Fruit fly (Drosophila melanogaster) whole organism, embryonic: Measurements from ENCODE around the gene Spps.

ENCODE experiments used
- BEAF-32 ChIP-seq: fragments of 200-800 bp; sonication (Bioruptor generic); optimal IDR thresholded peaks from 3 replicates; lab custom pipeline; 2017; ENCODE audit warnings: missing biosample characterization, missing genetic modification characterization, mild to moderate bottlenecking, moderate library complexity, missing genetic modification reagents
- CG11093 ChIP-seq: fragments of 200-800 bp; sonication (Bioruptor generic); IDR thresholded peaks from 3 replicates; pipeline ENCODE4 v1.3.6; 2022; ENCODE audit warnings: missing biosample characterization, missing genetic modification characterization
- CG11696 ChIP-seq: fragments of 200-800 bp; sonication (Bioruptor generic); IDR thresholded peaks from 2 replicates; pipeline ENCODE4 v1.3.6; 2022; ENCODE audit warnings: missing biosample characterization, missing genetic modification characterization
- CG14710 ChIP-seq: fragments of 200-800 bp; sonication (Bioruptor generic); optimal IDR thresholded peaks from 3 replicates; lab custom pipeline; 2019; ENCODE audit warnings: missing biosample characterization, mild to moderate bottlenecking, missing genetic modification characterization, moderate library complexity
- CG15269 ChIP-seq: fragments of 200-800 bp; sonication (Bioruptor generic); optimal IDR thresholded peaks from 2 replicates; lab custom pipeline; 2018; ENCODE audit warnings: missing biosample characterization, mild to moderate bottlenecking, missing genetic modification characterization, moderate library complexity
- CG15514 ChIP-seq: fragments of 200-800 bp; sonication (Bioruptor generic); optimal IDR thresholded peaks from 3 replicates; lab custom pipeline; 2017; ENCODE audit warnings: missing biosample characterization, missing genetic modification characterization, mild to moderate bottlenecking, moderate library complexity, missing genetic modification reagents
- CG17385 ChIP-seq: fragments of 200-800 bp; sonication (Bioruptor generic); optimal IDR thresholded peaks from 3 replicates; lab custom pipeline; 2018; ENCODE audit warnings: missing biosample characterization, mild to moderate bottlenecking, missing genetic modification characterization
- CG18619 ChIP-seq: fragments of 200-800 bp; sonication (Bioruptor generic); optimal IDR thresholded peaks from 3 replicates; lab custom pipeline; 2017; ENCODE audit warnings: missing biosample characterization, mild to moderate bottlenecking, missing genetic modification characterization
- CG3163 ChIP-seq: fragments of 200-800 bp; sonication (Bioruptor generic); optimal IDR thresholded peaks from 3 replicates; lab custom pipeline; 2016; ENCODE audit warnings: missing biosample characterization, missing genetic modification characterization
- CG32532 ChIP-seq: fragments of 200-800 bp; sonication (Bioruptor generic); IDR thresholded peaks from 2 replicates; pipeline ENCODE4 v1.3.6; 2022; ENCODE audit warnings: missing biosample characterization, missing genetic modification characterization
- CG4424 ChIP-seq: fragments of 200-800 bp; sonication (Bioruptor generic); optimal IDR thresholded peaks from 3 replicates; lab custom pipeline; 2016; ENCODE audit warnings: missing biosample characterization, missing genetic modification characterization
- CG7357 ChIP-seq: fragments of 200-800 bp; sonication (Bioruptor generic); IDR thresholded peaks from 3 replicates; pipeline ENCODE4 v1.3.6; 2022; ENCODE audit warnings: missing biosample characterization, missing genetic modification characterization
- CG8359 ChIP-seq: fragments of 200-800 bp; sonication (Bioruptor generic); optimal IDR thresholded peaks from 2 replicates; lab custom pipeline; 2017; ENCODE audit warnings: missing biosample characterization, mild to moderate bottlenecking, missing genetic modification characterization, borderline replicate concordance
- CHES-1-like ChIP-seq: fragments of 200-800 bp; sonication (Bioruptor generic); optimal IDR thresholded peaks from 2 replicates; lab custom pipeline; 2016; ENCODE audit warnings: missing biosample characterization, missing genetic modification characterization
- CkIIα-i1 ChIP-seq: fragments of 200-800 bp; sonication (Bioruptor generic); IDR thresholded peaks from 2 replicates; pipeline ENCODE4 v1.3.6; 2022; ENCODE audit warnings: missing biosample characterization, missing genetic modification characterization
- Deaf1 ChIP-seq: fragments of 200-800 bp; optimal IDR thresholded peaks from 3 replicates; lab custom pipeline; 2019; ENCODE audit warnings: missing biosample characterization, mild to moderate bottlenecking, missing genetic modification characterization, moderate library complexity
- Eip74EF ChIP-seq, 2 experiments: fragments of 200-800 bp in 1 of 2; fragments of >200 bp in 1 of 2; sonication (Bioruptor generic) in 1 of 2; optimal IDR thresholded peaks; 2 replicates each; lab custom pipeline; 2017 to 2019; ENCODE audit warnings: missing biosample characterization in 2 of 2, missing genetic modification characterization in 2 of 2, mild to moderate bottlenecking in 1 of 2, moderate library complexity in 1 of 2
- HmgZ ChIP-seq: fragments of 200-800 bp; sonication (Bioruptor generic); optimal IDR thresholded peaks from 2 replicates; lab custom pipeline; 2018; ENCODE audit warnings: missing biosample characterization, mild to moderate bottlenecking, missing genetic modification characterization
- Hr78 ChIP-seq, 2 experiments: fragments of 200-800 bp in 1 of 2; fragments of >200 bp in 1 of 2; sonication (Bioruptor generic) in 1 of 2; optimal IDR thresholded peaks; 2 replicates each; lab custom pipeline; 2017 to 2019; ENCODE audit warnings: missing biosample characterization in 2 of 2, missing genetic modification characterization in 2 of 2, mild to moderate bottlenecking in 1 of 2, moderate library complexity in 1 of 2
- MTF-1 ChIP-seq: fragments of 200-800 bp; sonication (Bioruptor generic); optimal IDR thresholded peaks from 2 replicates; lab custom pipeline; 2018; ENCODE audit warnings: missing biosample characterization, mild to moderate bottlenecking, missing genetic modification characterization, borderline replicate concordance
- Med ChIP-seq: fragments of 200-800 bp; sonication (Bioruptor generic); peaks from one replicate; lab custom pipeline; 2016; ENCODE audit warnings: missing biosample characterization, missing genetic modification characterization, mild to moderate bottlenecking, inconsistent platforms, moderate library complexity
- Mrtf ChIP-seq: fragments of 200-800 bp; sonication (Bioruptor generic); IDR thresholded peaks from 3 replicates; pipeline ENCODE4 v1.3.6; 2022; ENCODE audit warnings: missing biosample characterization, missing genetic modification characterization
- Side ChIP-seq: fragments of 200-800 bp; sonication (Bioruptor generic); optimal IDR thresholded peaks from 2 replicates; lab custom pipeline; 2016; ENCODE audit warnings: missing biosample characterization, missing genetic modification characterization
- Six4 ChIP-seq: fragments of 200-800 bp; sonication (Bioruptor generic); optimal IDR thresholded peaks from 2 replicates; lab custom pipeline; 2016; ENCODE audit warnings: missing biosample characterization, missing genetic modification characterization
- Xbp1 ChIP-seq: fragments of 200-800 bp; sonication (Bioruptor generic); optimal IDR thresholded peaks from 3 replicates; lab custom pipeline; 2016; ENCODE audit warnings: missing biosample characterization, mild to moderate bottlenecking, missing genetic modification characterization
- bsh ChIP-seq, 2 experiments: fragments of 200-800 bp; sonication (Bioruptor generic); optimal IDR thresholded peaks; 2 replicates each; lab custom pipeline; 2017 to 2018; ENCODE audit warnings: mild to moderate bottlenecking in 2 of 2, missing biosample characterization in 2 of 2, missing genetic modification characterization in 2 of 2, moderate library complexity in 1 of 2
- cas ChIP-seq: fragments of 200-800 bp; sonication (Bioruptor generic); IDR thresholded peaks from 2 replicates; pipeline ENCODE4 v1.3.6; 2022; ENCODE audit warnings: missing biosample characterization, missing genetic modification characterization
- chif ChIP-seq, 2 experiments: fragments of 200-800 bp; sonication (Bioruptor generic); optimal IDR thresholded peaks; 3 replicates each; lab custom pipeline; 2016; ENCODE audit warnings: missing biosample characterization in 2 of 2, missing genetic modification characterization in 2 of 2
- ci ChIP-seq: fragments of 200-800 bp; sonication (Bioruptor generic); IDR thresholded peaks from 3 replicates; pipeline ENCODE4 v1.3.6; 2022; ENCODE audit warnings: missing biosample characterization, missing genetic modification characterization
- grau ChIP-seq: fragments of 200-800 bp; optimal IDR thresholded peaks from 3 replicates; lab custom pipeline; 2019; ENCODE audit warnings: missing biosample characterization, mild to moderate bottlenecking, missing genetic modification characterization, moderate library complexity
- hbn ChIP-seq: fragments of 200-800 bp; sonication (Bioruptor generic); IDR thresholded peaks from 2 replicates; pipeline ENCODE4 v1.3.6; 2022; ENCODE audit warnings: missing biosample characterization, missing genetic modification characterization; ENCODE audit not compliant: partially characterized antibody
- klu ChIP-seq: fragments of 200-800 bp; sonication (Bioruptor generic); IDR thresholded peaks from 2 replicates; pipeline ENCODE4 v1.3.6; 2022; ENCODE audit warnings: missing biosample characterization, missing genetic modification characterization
- lola ChIP-seq, 3 experiments: fragments of >200 bp in 2 of 3; fragments of 200-800 bp in 1 of 3; sonication (Bioruptor generic) in 1 of 3; optimal IDR thresholded peaks; 2 replicates each; lab custom pipeline; 2017 to 2019; ENCODE audit warnings: missing biosample characterization in 3 of 3, missing genetic modification characterization in 3 of 3, mild to moderate bottlenecking in 1 of 3, moderate library complexity in 1 of 3
- luna ChIP-seq: fragments of 200-800 bp; sonication (Bioruptor generic); optimal IDR thresholded peaks from 2 replicates; lab custom pipeline; 2016; ENCODE audit warnings: missing biosample characterization, missing genetic modification characterization
- nom ChIP-seq: fragments of 200-800 bp; sonication (Bioruptor generic); optimal IDR thresholded peaks from 2 replicates; lab custom pipeline; 2017; ENCODE audit warnings: missing biosample characterization, missing genetic modification characterization, mild to moderate bottlenecking, moderate library complexity, missing genetic modification reagents
- odd ChIP-seq: fragments of 200-800 bp; sonication (Bioruptor generic); optimal IDR thresholded peaks from 2 replicates; lab custom pipeline; 2017; ENCODE audit warnings: missing biosample characterization, mild to moderate bottlenecking, missing genetic modification characterization
- onecut ChIP-seq: fragments of 200-800 bp; sonication (Bioruptor generic); IDR thresholded peaks from 2 replicates; pipeline ENCODE4 v1.3.6; 2022; ENCODE audit warnings: missing biosample characterization, missing genetic modification characterization
- sens-2 ChIP-seq: fragments of 200-800 bp; sonication (Bioruptor generic); IDR thresholded peaks from 2 replicates; pipeline ENCODE4 v1.3.6; 2022; ENCODE audit warnings: missing biosample characterization, missing genetic modification characterization
- so ChIP-seq: fragments of 200-800 bp; sonication (Bioruptor generic); IDR thresholded peaks from 3 replicates; pipeline ENCODE4 v1.3.6; 2022; ENCODE audit warnings: missing biosample characterization, missing genetic modification characterization

Gene Spps

dm6 chr3R:24218565-24218964 is 8.2 kb downstream of the Spps start, which contains the start of gene CG17786 (continued):
- TF ChIP-seq hbn (0 out of 2 replicates have a peak, but pooled peaks have one; percentile 29), CG7357 (GFP tag; lab: Robert Waterston, UW) (no peak), CHES-1-like (GFP tag; lab: Kevin White, UChicago) (no peak), onecut (GFP tag; lab: Robert Waterston, UW) (0 out of 2 replicates have a peak, but pooled peaks have one; percentile 19), MTF-1 (no peak), Hr78 (GFP tag; optimal IDR thresholded peaks at IDR 0.05; lab: Kevin White, UChicago) (no peak), CG32532 (GFP tag; lab: Robert Waterston, UW) (0 out of 2 replicates have a peak, but pooled peaks have one; percentile 18), CkIIα-i1 (GFP tag; lab: Robert Waterston, UW) (no peak), CG8359 (GFP tag; lab: Kevin White, UChicago) (no peak), BEAF-32 (GFP tag; lab: Kevin White, UChicago) (no peak), odd (GFP tag; lab: Kevin White, UChicago) (peak; percentile 33), Six4 (GFP tag; lab: Kevin White, UChicago) (no peak), cas (GFP tag; lab: Robert Waterston, UW) (no peak), CG15514 (GFP tag; lab: Kevin White, UChicago) (peak; percentile 30), luna (GFP tag; lab: Kevin White, UChicago) (no peak), CG17385 (GFP tag; lab: Kevin White, UChicago) (peak; percentile 17), CG4424 (GFP tag; lab: Kevin White, UChicago) (no peak), CG11093 (GFP tag; lab: Robert Waterston, UW) (no peak), chif (GFP tag; optimal IDR thresholded peaks at IDR 0.05; lab: Kevin White, UChicago) (no peak), Mrtf (GFP tag; lab: Robert Waterston, UW) (no peak), Side (GFP tag; lab: Kevin White, UChicago) (no peak), bsh (GFP tag; optimal IDR thresholded peaks at IDR 0.05; lab: Kevin White, UChicago) (peak in 1 of 2 experiments; percentile 20), Eip74EF (GFP tag; optimal IDR thresholded peaks at IDR 0.05; lab: Kevin White, UChicago) (peak in 1 of 2 experiments; percentile 27), lola (GFP tag; optimal IDR thresholded peaks at IDR 0.05; lab: Kevin White, UChicago) (no peak), klu (GFP tag; lab: Robert Waterston, UW) (no peak), CG18619 (GFP tag; lab: Kevin White, UChicago) (no peak), sens-2 (GFP tag; lab: Robert Waterston, UW) (no peak), grau (tag; lab: Kevin White, UChicago) (no peak), HmgZ (tag; lab: Kevin White, UChicago) (no peak), Med (GFP tag; lab: Kevin White, UChicago) (peak; percentile 83), CG14710 (tag; lab: Kevin White, UChicago) (no peak), nom (GFP tag; lab: Kevin White, UChicago) (peak; percentile 69), CG11696 (GFP tag; lab: Robert Waterston, UW) (no peak), CG15269 (tag; lab: Kevin White, UChicago) (no peak), Deaf1 (tag; lab: Kevin White, UChicago) (peak; percentile 64), ci (GFP tag; lab: Robert Waterston, UW) (peak; percentile 75; the same call in 2 of the 3 replicates), CG3163 (GFP tag; lab: Kevin White, UChicago) (peak; percentile 48), so (GFP tag; lab: Robert Waterston, UW) (peak; percentile 43; the same call in 1 of the 3 replicates), Xbp1 (no peak)
